Fruit fly (Drosophila melanogaster) whole organism, wandering third instar larva: ENCODE measurements around the gene Mgat4b.

Source experiments
- CG32264 ChIP-seq: fragments of 200-800 bp; sonication (Bioruptor generic); optimal IDR thresholded peaks from 2 replicates; lab custom pipeline; 2016; ENCODE audit warnings: missing biosample characterization, missing genetic modification characterization
- Dfd ChIP-seq: fragments of >200 bp; optimal IDR thresholded peaks from 2 replicates; lab custom pipeline; 2017; ENCODE audit warnings: missing biosample characterization, missing genetic modification characterization
- Dif ChIP-seq: fragments of 200-275, 200-300 bp; sonication (Bioruptor generic); optimal IDR thresholded peaks from 2 replicates; lab custom pipeline; 2018; ENCODE audit warnings: missing biosample characterization, missing genetic modification characterization; ENCODE audit not compliant: partially characterized antibody
- Hr78 ChIP-seq: fragments of >200 bp; optimal IDR thresholded peaks from 2 replicates; lab custom pipeline; 2017; ENCODE audit warnings: missing biosample characterization, missing genetic modification characterization
- Rel ChIP-seq, 2 experiments: fragments of 200-800 bp; sonication (Bioruptor generic) in 1 of 2; optimal IDR thresholded peaks; 2 replicates in 1 of 2; 3 replicates in 1 of 2; lab custom pipeline; 2016 to 2019; ENCODE audit warnings: mild to moderate bottlenecking in 2 of 2, missing biosample characterization in 2 of 2, missing genetic modification characterization in 2 of 2, moderate library complexity in 1 of 2
- fru ChIP-seq: fragments of 200-800 bp; sonication (Bioruptor generic); optimal IDR thresholded peaks from 3 replicates; lab custom pipeline; 2016; ENCODE audit warnings: missing biosample characterization, mild to moderate bottlenecking, missing genetic modification characterization
- h ChIP-seq: fragments of 200-800 bp; sonication (Bioruptor generic); optimal IDR thresholded peaks from 3 replicates; lab custom pipeline; 2016; ENCODE audit warnings: missing biosample characterization, mild to moderate bottlenecking, missing genetic modification characterization
- lola ChIP-seq: fragments of >200 bp; optimal IDR thresholded peaks from 2 replicates; lab custom pipeline; 2017; ENCODE audit warnings: missing biosample characterization, missing genetic modification characterization
- pan ChIP-seq: fragments of >200 bp; optimal IDR thresholded peaks from 2 replicates; lab custom pipeline; 2017
- sage ChIP-seq: fragments of 200-800 bp; sonication (Bioruptor generic); optimal IDR thresholded peaks from 2 replicates; lab custom pipeline; 2016; ENCODE audit warnings: missing biosample characterization, mild to moderate bottlenecking, missing genetic modification characterization
- usp ChIP-seq: fragments of >200 bp; optimal IDR thresholded peaks from 2 replicates; lab custom pipeline; 2017; ENCODE audit warnings: missing biosample characterization, missing genetic modification characterization

- TF ChIP-seq lola (GFP tag; lab: Kevin White, UChicago) (no peak), Dif (GFP tag; lab: Kevin White, UChicago) (no peak), Hr78 (GFP tag; lab: Kevin White, UChicago) (no peak), pan (no peak), usp (GFP tag; lab: Kevin White, UChicago) (no peak), Dfd (GFP tag; lab: Kevin White, UChicago) (no peak), h (GFP tag; lab: Kevin White, UChicago) (no peak), fru (GFP tag; lab: Kevin White, UChicago) (no peak), CG32264 (GFP tag; lab: Kevin White, UChicago) (no peak), Rel (GFP tag; optimal IDR thresholded peaks at IDR 0.05; lab: Kevin White, UChicago) (no peak), Rel (tag; optimal IDR thresholded peaks at IDR 0.05; lab: Kevin White, UChicago) (peak; percentile 57), sage (no peak)
Measured at dm6 chr3L:14784241-14784948, 15.3 kb upstream of the Mgat4b start.
